Worm (Caenorhabditis elegans) whole organism, L4 larva: ENCODE measurements around the gene fbxa-86.

Experiments used
- D1046.2 ChIP-seq: fragments of 200-800 bp; sonication (Bioruptor generic); IDR thresholded peaks from 2 replicates; pipeline ENCODE4 v1.3.6; 2022; ENCODE audit warnings: missing genetic modification characterization, missing compliant biosample characterization
- F26F4.8 ChIP-seq: fragments of 200-800 bp; sonication (Bioruptor generic); conservative IDR thresholded peaks from 2 replicates; pipeline ENCODE4 v1.3.6; 2022; ENCODE audit warnings: missing genetic modification characterization, missing compliant biosample characterization
- T20F7.1 ChIP-seq: fragments of 200-800 bp; sonication (Bioruptor generic); optimal IDR thresholded peaks from 2 replicates; lab custom pipeline; 2018; ENCODE audit warnings: mild to moderate bottlenecking, missing genetic modification characterization, missing compliant biosample characterization
- Y105C5A.15 ChIP-seq: fragments of 200-800 bp; sonication (Bioruptor generic); IDR thresholded peaks from 2 replicates; pipeline ENCODE4 v1.3.6; 2022; ENCODE audit warnings: missing genetic modification characterization, missing compliant biosample characterization
- Y48G9A.11 ChIP-seq: fragments of 200-800 bp; sonication (Bioruptor generic); IDR thresholded peaks from 2 replicates; pipeline ENCODE4 v1.3.6; 2022; ENCODE audit warnings: missing genetic modification reagents, missing genetic modification characterization, missing compliant biosample characterization
- Y5F2A.4 ChIP-seq: fragments of 200-800 bp; sonication (Bioruptor generic); optimal IDR thresholded peaks from 2 replicates; lab custom pipeline; 2018; ENCODE audit warnings: mild to moderate bottlenecking, missing genetic modification characterization, missing compliant biosample characterization
- ZK337.2 ChIP-seq: fragments of 200-800 bp; sonication (Bioruptor generic); IDR thresholded peaks from 2 replicates; pipeline ENCODE4 v1.3.6; 2022; ENCODE audit warnings: missing genetic modification reagents, missing genetic modification characterization, missing compliant biosample characterization
- aly-2 ChIP-seq: sonication (generic microtip); optimal IDR thresholded peaks from 2 replicates; lab custom pipeline; 2018; ENCODE audit warnings: missing biosample characterization, missing genetic modification characterization
- attf-4 ChIP-seq: sonication (generic microtip); optimal IDR thresholded peaks from 3 replicates; lab custom pipeline; 2017; ENCODE audit warnings: missing biosample characterization, missing genetic modification characterization
- ceh-28 ChIP-seq: fragments of 150-350 bp; optimal IDR thresholded peaks from 2 replicates; lab custom pipeline; 2014; ENCODE audit warnings: missing biosample characterization, missing genetic modification reagents, missing genetic modification characterization
- ceh-44 ChIP-seq: fragments of 200-800 bp; sonication (Bioruptor generic); IDR thresholded peaks from 2 replicates; pipeline ENCODE4 v1.3.6; 2022; ENCODE audit warnings: missing genetic modification reagents, missing genetic modification characterization, missing compliant biosample characterization
- ceh-62 ChIP-seq: sonication (generic microtip); optimal IDR thresholded peaks from 2 replicates; lab custom pipeline; 2017; ENCODE audit warnings: missing biosample characterization, missing genetic modification characterization
- ces-1 ChIP-seq: fragments of 150-350 bp; sonication (generic microtip); optimal IDR thresholded peaks from 4 replicates; lab custom pipeline; 2014; ENCODE audit warnings: missing biosample characterization, missing genetic modification reagents, missing genetic modification characterization
- cey-2 ChIP-seq: sonication (generic microtip); optimal IDR thresholded peaks from 3 replicates; lab custom pipeline; 2017; ENCODE audit warnings: missing genetic modification characterization, mild to moderate bottlenecking, missing compliant biosample characterization, antibody characterized with exemption, borderline replicate concordance; ENCODE audit not compliant: insufficient read depth
- daf-16 ChIP-seq, 3 experiments: sonication (generic microtip); optimal IDR thresholded peaks; 2 replicates each; lab custom pipeline; 2016 to 2017; ENCODE audit warnings: missing genetic modification characterization in 3 of 3, missing genetic modification reagents in 3 of 3, mild to moderate bottlenecking in 2 of 3, missing compliant biosample characterization in 2 of 3, missing biosample characterization in 1 of 3, moderate library complexity in 1 of 3
- daf-19 ChIP-seq: fragments of 200-800 bp; sonication (Bioruptor generic); conservative IDR thresholded peaks from 2 replicates; pipeline ENCODE4 v1.3.6; 2022; ENCODE audit warnings: missing genetic modification characterization, missing compliant biosample characterization
- dmd-8 ChIP-seq: fragments of 200-800 bp; sonication (Bioruptor generic); IDR thresholded peaks from 2 replicates; pipeline ENCODE4 v1.3.6; 2022; ENCODE audit warnings: missing genetic modification characterization, missing compliant biosample characterization
- dmd-9 ChIP-seq: fragments of 200-800 bp; sonication (Bioruptor generic); IDR thresholded peaks from 2 replicates; pipeline ENCODE4 v1.3.6; 2022; ENCODE audit warnings: missing genetic modification reagents, missing genetic modification characterization, missing compliant biosample characterization
- dpl-1 ChIP-seq: fragments of 150-350 bp; optimal IDR thresholded peaks from 2 replicates; lab custom pipeline; 2014; ENCODE audit warnings: missing biosample characterization, missing genetic modification reagents, missing genetic modification characterization
- duxl-1 ChIP-seq: sonication (generic microtip); optimal IDR thresholded peaks from 2 replicates; lab custom pipeline; 2016; ENCODE audit warnings: mild to moderate bottlenecking, missing genetic modification characterization, moderate library complexity, missing compliant biosample characterization; ENCODE audit not compliant: poor library complexity
- dve-1 ChIP-seq: sonication (generic microtip); optimal IDR thresholded peaks from 2 replicates; lab custom pipeline; 2017; ENCODE audit warnings: antibody characterized with exemption, mild to moderate bottlenecking, missing genetic modification characterization, missing compliant biosample characterization; ENCODE audit not compliant: insufficient read depth
- egl-43 ChIP-seq: fragments of 200-800 bp; sonication (Bioruptor generic); IDR thresholded peaks from 2 replicates; pipeline ENCODE4 v1.3.6; 2022; ENCODE audit warnings: missing genetic modification reagents, missing genetic modification characterization, missing compliant biosample characterization
- fos-1 ChIP-seq: fragments of 150-350 bp; optimal IDR thresholded peaks from 2 replicates; lab custom pipeline; 2014; ENCODE audit warnings: missing biosample characterization, missing genetic modification characterization
- hif-1 ChIP-seq, 2 experiments: sonication (generic microtip); optimal IDR thresholded peaks; 2 replicates each; lab custom pipeline; 2016 to 2017; ENCODE audit warnings: missing compliant biosample characterization in 2 of 2, missing genetic modification characterization in 2 of 2, missing genetic modification reagents in 2 of 2, missing genotype in 2 of 2, mild to moderate bottlenecking in 1 of 2
- hlh-30 ChIP-seq: sonication (generic microtip); optimal IDR thresholded peaks from 2 replicates; lab custom pipeline; 2017; ENCODE audit warnings: antibody characterized with exemption, mild to moderate bottlenecking, missing genetic modification characterization, missing compliant biosample characterization; ENCODE audit not compliant: insufficient read depth
- lin-29 ChIP-seq: fragments of 200-800 bp; sonication (Bioruptor generic); IDR thresholded peaks from 2 replicates; pipeline ENCODE4 v1.3.6; 2022; ENCODE audit warnings: missing genetic modification reagents, missing genetic modification characterization, missing compliant biosample characterization
- madf-9 ChIP-seq: fragments of 200-800 bp; sonication (Bioruptor generic); conservative IDR thresholded peaks from 2 replicates; pipeline ENCODE4 v1.3.6; 2022; ENCODE audit warnings: missing genetic modification reagents, missing genetic modification characterization, missing compliant biosample characterization
- mes-2 ChIP-seq: sonication (generic microtip); optimal IDR thresholded peaks from 2 replicates; lab custom pipeline; 2016; ENCODE audit warnings: missing genotype, mild to moderate bottlenecking, missing genetic modification characterization, missing compliant biosample characterization; ENCODE audit not compliant: poor library complexity, severe bottlenecking
- mxl-2 ChIP-seq: fragments of 200-800 bp; sonication (Bioruptor generic); conservative IDR thresholded peaks from 2 replicates; pipeline ENCODE4 v1.3.6; 2022; ENCODE audit warnings: missing genetic modification reagents, missing genetic modification characterization, missing compliant biosample characterization
- nhr-76 ChIP-seq: fragments of 150-350 bp; optimal IDR thresholded peaks from 2 replicates; lab custom pipeline; 2014; ENCODE audit warnings: missing biosample characterization, missing genetic modification characterization
- pha-4 ChIP-seq, 2 experiments: fragments of 150-350 bp in 1 of 2; fragments of 200-800 bp in 1 of 2; sonication (Bioruptor generic) in 1 of 2; IDR thresholded peaks in 1 of 2; optimal IDR thresholded peaks in 1 of 2; 2 replicates each; pipeline versions ENCODE4 v1.3.6 to Lab custom; 2014 to 2022; ENCODE audit warnings: missing genetic modification characterization in 2 of 2, missing genetic modification reagents in 2 of 2, missing biosample characterization in 1 of 2, missing compliant biosample characterization in 1 of 2
- php-3 ChIP-seq: fragments of 200-800 bp; sonication (Bioruptor generic); IDR thresholded peaks from 2 replicates; pipeline ENCODE4 v1.3.6; 2022; ENCODE audit warnings: missing genetic modification reagents, missing genetic modification characterization, missing compliant biosample characterization
- rbr-2 ChIP-seq: sonication (generic microtip); optimal IDR thresholded peaks from 2 replicates; lab custom pipeline; 2016; ENCODE audit warnings: missing genotype, missing genetic modification characterization, missing compliant biosample characterization
- saeg-2 ChIP-seq: fragments of 200-800 bp; sonication (Bioruptor generic); IDR thresholded peaks from 2 replicates; pipeline ENCODE4 v1.3.6; 2022; ENCODE audit warnings: missing genetic modification reagents, missing genetic modification characterization, missing compliant biosample characterization
- skn-1 ChIP-seq: fragments of 150-350 bp; optimal IDR thresholded peaks from 2 replicates; lab custom pipeline; 2014; ENCODE audit warnings: missing biosample characterization, missing genetic modification characterization
- spr-1 ChIP-seq: sonication (generic microtip); optimal IDR thresholded peaks from 2 replicates; lab custom pipeline; 2016; ENCODE audit warnings: mild to moderate bottlenecking, missing genetic modification characterization, missing compliant biosample characterization
- unc-130 ChIP-seq: sonication (generic microtip); optimal IDR thresholded peaks from 2 replicates; lab custom pipeline; 2016; ENCODE audit warnings: missing genetic modification reagents, missing genetic modification characterization, missing compliant biosample characterization
- unc-62 ChIP-seq, 3 experiments: fragments of 150-350 bp in 1 of 3; sonication (generic microtip); optimal IDR thresholded peaks in 2 of 3; peaks in 1 of 3; 1 replicate in 1 of 3; 2 replicates in 2 of 3; lab custom pipeline; 2014 to 2017; ENCODE audit warnings: missing biosample characterization in 3 of 3, missing genetic modification characterization in 3 of 3, missing genetic modification reagents in 3 of 3, missing genotype in 1 of 3
- zip-11 ChIP-seq: fragments of 200-800 bp; sonication (Bioruptor generic); IDR thresholded peaks from 2 replicates; pipeline ENCODE4 v1.3.6; 2022; ENCODE audit warnings: missing genetic modification characterization, missing compliant biosample characterization

fbxa-86 gene

DNA sequence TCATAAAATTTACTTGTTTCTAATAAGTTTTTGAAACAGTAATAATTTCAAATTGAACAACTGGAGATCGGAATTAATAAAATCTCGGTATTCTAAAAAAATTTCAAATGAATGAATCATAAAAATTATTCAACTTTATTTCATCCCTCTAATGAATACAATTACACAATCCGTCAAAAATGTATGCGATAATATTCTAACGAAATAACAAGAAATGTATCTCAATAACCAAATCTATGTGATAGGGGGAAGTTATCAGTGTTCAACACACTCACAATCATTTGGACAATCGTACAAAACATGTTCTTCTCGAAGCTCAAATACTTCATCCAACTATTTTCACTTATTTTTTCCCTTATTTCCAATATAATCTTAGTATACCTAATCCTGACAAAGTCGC lies 3.9 kb upstream of the fbxa-86 start, which contains the start of gene Y9C9A.5:
Gene Y9C9A.5 (plus strand): TSS at position 301 of the 400 bp plus-strand sequence.
- no peak for TF ChIP-seq Y5F2A.4 (GFP tag; lab: Kevin White, UChicago)
- TF ChIP-seq daf-16 (GFP tag; optimal IDR thresholded peaks at IDR 0.05; lab: Kevin White, UChicago), result no peak
- TF ChIP-seq daf-16 (tag; optimal IDR thresholded peaks at IDR 0.05; lab: Kevin White, UChicago), result no peak
- TF ChIP-seq dmd-9 (GFP tag; lab: Robert Waterston, UW), result no peak
- TF ChIP-seq egl-43, result no peak
- TF ChIP-seq saeg-2, result no peak

DNA sequence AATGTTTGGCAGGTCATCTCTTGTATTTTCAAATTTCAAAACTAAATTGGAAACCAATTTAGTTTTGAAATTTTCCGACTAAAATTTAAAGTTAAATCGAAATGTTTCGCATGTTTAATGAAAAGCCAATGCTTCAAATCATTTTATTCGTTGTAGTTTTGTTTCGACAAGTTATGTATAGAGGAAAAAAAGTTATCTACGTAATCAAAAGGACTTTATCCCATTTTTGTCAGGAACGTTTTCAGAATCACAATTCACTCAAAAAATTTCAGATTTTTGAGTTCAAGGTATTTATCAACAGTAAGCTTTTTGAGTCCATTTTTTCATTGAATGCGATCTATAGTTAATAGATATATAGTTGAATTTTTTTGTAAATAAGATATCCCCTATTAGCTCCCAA lies 851 bp upstream of the fbxa-86 start, which contains the start of gene str-168:
Gene str-168 (plus strand): TSS at position 301 of the 400 bp plus-strand sequence.
- TF ChIP-seq hlh-30 (tag; lab: Kevin White, UChicago) (no peak), saeg-2 (no peak), hif-1 (tag; optimal IDR thresholded peaks at IDR 0.05; lab: Kevin White, UChicago) (no peak), Y5F2A.4 (GFP tag; lab: Kevin White, UChicago) (no peak), madf-9 (GFP tag; lab: Robert Waterston, UW) (no peak), ceh-62 (tag; lab: Kevin White, UChicago) (no peak), dmd-8 (GFP tag; lab: Robert Waterston, UW) (no peak), fos-1 (tag; lab: Kevin White, UChicago) (no peak), nhr-76 (tag; lab: Kevin White, UChicago) (no peak), dpl-1 (GFP tag; lab: Kevin White, UChicago) (no peak), duxl-1 (tag; lab: Kevin White, UChicago) (no peak)

DNA sequence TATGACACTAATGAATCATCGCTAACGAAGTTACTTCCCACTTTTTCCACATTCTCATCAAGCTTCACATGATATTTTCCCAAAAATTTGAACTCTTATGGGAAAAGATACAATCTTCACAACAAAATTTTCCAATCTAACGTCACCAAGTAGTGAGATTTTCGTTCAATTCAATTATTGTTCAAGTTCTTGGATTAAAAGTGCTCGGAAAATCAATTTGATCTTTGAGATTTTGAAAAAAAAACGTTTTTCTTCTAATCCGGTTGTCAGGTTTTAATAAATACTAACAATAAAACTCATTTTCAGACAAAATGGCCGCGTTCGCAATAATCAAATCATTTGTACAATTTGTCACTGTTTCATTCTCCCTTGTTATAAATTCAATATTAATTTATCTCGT lies 3.7 kb downstream of the fbxa-86 start, which contains the start of gene str-153:
Gene str-153 (plus strand): TSS at position 301 of the 400 bp plus-strand sequence.
- TF ChIP-seq ces-1, result no peak
- TF ChIP-seq ZK337.2 (GFP tag; lab: Robert Waterston, UW), result no peak
- no peak for TF ChIP-seq madf-9 (GFP tag; lab: Robert Waterston, UW)
- TF ChIP-seq unc-62 (GFP tag; optimal IDR thresholded peaks at IDR 0.05 in 1 of 2; lab: Kevin White, UChicago), result peak in 1 of 2 experiments; percentile 4
- TF ChIP-seq unc-62 (tag; optimal IDR thresholded peaks at IDR 0.05; lab: Kevin White, UChicago), result no peak
- no peak for TF ChIP-seq php-3 (GFP tag; lab: Robert Waterston, UW)

DNA sequence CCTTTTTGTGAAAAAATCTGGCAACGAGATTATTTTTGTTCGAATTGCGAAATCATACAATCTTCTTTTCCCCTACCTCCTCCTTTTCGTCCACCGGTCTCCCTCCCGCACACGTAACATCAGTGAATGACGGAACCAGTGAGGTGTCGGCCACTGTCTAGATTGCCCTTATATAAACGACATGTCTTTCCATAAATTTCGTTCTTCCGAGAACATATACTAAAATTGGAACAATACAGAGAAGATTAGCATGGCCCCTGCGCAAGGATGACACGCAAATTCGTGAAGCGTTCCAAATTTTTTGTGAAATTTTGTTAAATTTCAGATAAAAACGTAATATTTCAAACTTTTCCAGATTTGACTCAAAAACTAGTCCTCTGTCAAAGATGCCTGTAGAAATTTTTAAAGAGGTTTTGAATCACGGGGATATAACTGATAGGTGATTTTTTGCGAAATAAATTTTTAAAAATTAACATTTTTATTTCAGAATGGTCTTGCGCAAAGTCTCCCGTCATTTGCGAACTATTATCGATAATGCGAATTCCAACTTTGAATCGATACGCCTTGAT lies 7.0 kb downstream of the fbxa-86 start:
- TF ChIP-seq D1046.2 (GFP tag; lab: Robert Waterston, UW) (no peak), dmd-9 (GFP tag; lab: Robert Waterston, UW) (no peak), T20F7.1 (GFP tag; lab: Kevin White, UChicago) (no peak), hlh-30 (tag; lab: Kevin White, UChicago) (peak; percentile 25), F26F4.8 (GFP tag; lab: Robert Waterston, UW) (peak; percentile 89), Y48G9A.11 (peak; percentile 74; the same call in 1 of the 2 replicates), lin-29 (no peak), ceh-44 (GFP tag; lab: Robert Waterston, UW) (peak; percentile 9; the same call in 1 of the 2 replicates), ceh-28 (tag; lab: Kevin White, UChicago) (no peak), aly-2 (tag; lab: Kevin White, UChicago) (no peak), cey-2 (tag; lab: Kevin White, UChicago) (no peak), daf-19 (GFP tag; lab: Robert Waterston, UW) (0 out of 2 replicates have a peak, but pooled peaks have one; percentile 29), attf-4 (tag; lab: Kevin White, UChicago) (no peak), unc-62 (GFP tag; optimal IDR thresholded peaks at IDR 0.05 in 1 of 2; lab: Kevin White, UChicago) (no peak), unc-62 (tag; optimal IDR thresholded peaks at IDR 0.05; lab: Kevin White, UChicago) (no peak), unc-130 (GFP tag; lab: Kevin White, UChicago) (no peak), fos-1 (tag; lab: Kevin White, UChicago) (no peak), skn-1 (tag; lab: Kevin White, UChicago) (no peak), rbr-2 (tag; lab: Kevin White, UChicago) (no peak), Y105C5A.15 (GFP tag; lab: Robert Waterston, UW) (no peak), spr-1 (peak; percentile 57), mxl-2 (GFP tag; lab: Robert Waterston, UW) (no peak; the same call in 1 of the 2 replicates), ZK337.2 (GFP tag; lab: Robert Waterston, UW) (0 out of 2 replicates have a peak, but pooled peaks have one; percentile 59), mes-2 (no peak), daf-16 (GFP tag; optimal IDR thresholded peaks at IDR 0.05; lab: Kevin White, UChicago) (peak in 1 of 2 experiments; percentile 56), daf-16 (tag; optimal IDR thresholded peaks at IDR 0.05; lab: Kevin White, UChicago) (peak; percentile 48), zip-11 (GFP tag; lab: Robert Waterston, UW) (no peak), pha-4 (GFP tag; IDR thresholded peaks at IDR 0.05; lab: Robert Waterston, UW) (peak; percentile 51; the same call in 1 of the 2 replicates), pha-4 (tag; optimal IDR thresholded peaks at IDR 0.05; lab: Kevin White, UChicago) (no peak), dve-1 (tag; lab: Kevin White, UChicago) (peak; percentile 42)
